Worm (Caenorhabditis elegans): ENCODE data around the gene plc-1.

plc-1 gene

DNA sequence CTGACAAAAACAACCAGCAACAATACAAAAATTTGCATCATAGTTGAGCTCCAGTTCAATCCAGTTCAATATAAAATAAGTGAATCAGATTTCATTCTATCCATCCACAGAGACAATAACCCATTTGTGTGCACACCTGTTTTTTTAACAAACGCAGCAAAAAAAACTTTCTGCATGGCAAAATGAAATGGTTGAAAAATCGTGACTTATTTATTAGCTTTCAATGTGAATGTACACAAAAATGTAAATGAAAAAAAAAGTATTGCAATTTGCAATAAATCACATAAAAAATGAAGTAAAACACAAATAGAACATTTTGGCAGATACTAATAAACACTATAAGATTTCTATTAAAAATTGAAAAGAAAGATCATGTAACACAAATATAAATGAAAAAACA lies 43.8 kb downstream of the plc-1 start, which contains the start of gene T05A10.6 (continued):
- TF ChIP-seq lsl-1 (GFP tag; optimal IDR thresholded peaks at IDR 0.05) = no peak
- no peak for TF ChIP-seq cebp-1 (GFP tag; IDR thresholded peaks at IDR 0.05)
- no peak for TF ChIP-seq cebp-1 (tag; optimal IDR thresholded peaks at IDR 0.05)

DNA sequence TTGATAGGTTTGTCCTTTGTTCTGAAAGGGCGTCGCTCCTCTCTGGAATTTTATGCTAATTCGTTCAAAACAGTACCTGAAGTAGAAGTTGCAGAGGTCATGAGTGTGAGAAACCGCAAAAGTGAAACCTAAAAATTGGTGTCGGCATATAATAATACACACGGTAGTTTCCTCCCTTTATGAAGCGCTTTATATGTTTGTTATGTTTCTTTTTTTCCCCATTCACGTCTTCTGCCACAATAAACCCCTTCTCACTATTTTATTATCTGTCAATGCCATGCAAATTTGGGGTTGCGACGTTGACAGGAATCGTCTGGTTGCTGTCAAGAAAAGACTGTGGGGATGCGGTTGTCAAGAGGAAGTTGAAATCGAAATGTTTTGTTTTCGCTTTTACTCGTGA lies 46.0 kb downstream of the plc-1 start, which contains the start of gene vap-2:
vap-2 (minus strand) TSS at position 101 of the 400 bp plus-strand sequence.
- TF ChIP-seq ztf-22 (GFP tag; optimal IDR thresholded peaks at IDR 0.05) (no peak), dpff-1 (tag; optimal IDR thresholded peaks at IDR 0.05) (no peak), K11D2.4 (GFP tag; IDR thresholded peaks at IDR 0.05) (no peak), chd-7 (tag; optimal IDR thresholded peaks at IDR 0.05) (no peak), ama-1 (optimal IDR thresholded peaks at IDR 0.05) (no peak), ama-1 (GFP tag; optimal IDR thresholded peaks at IDR 0.05) (no peak), cebp-2 (GFP tag; IDR thresholded peaks at IDR 0.05) (no peak), rcor-1 (GFP tag; IDR thresholded peaks at IDR 0.05) (no peak), ets-4 (GFP tag; optimal IDR thresholded peaks at IDR 0.05) (no peak), efl-1 (GFP tag; optimal IDR thresholded peaks at IDR 0.05) (no peak), lin-54 (GFP tag; optimal IDR thresholded peaks at IDR 0.05) (no peak), B0261.1 (tag; optimal IDR thresholded peaks at IDR 0.05) (no peak)

DNA sequence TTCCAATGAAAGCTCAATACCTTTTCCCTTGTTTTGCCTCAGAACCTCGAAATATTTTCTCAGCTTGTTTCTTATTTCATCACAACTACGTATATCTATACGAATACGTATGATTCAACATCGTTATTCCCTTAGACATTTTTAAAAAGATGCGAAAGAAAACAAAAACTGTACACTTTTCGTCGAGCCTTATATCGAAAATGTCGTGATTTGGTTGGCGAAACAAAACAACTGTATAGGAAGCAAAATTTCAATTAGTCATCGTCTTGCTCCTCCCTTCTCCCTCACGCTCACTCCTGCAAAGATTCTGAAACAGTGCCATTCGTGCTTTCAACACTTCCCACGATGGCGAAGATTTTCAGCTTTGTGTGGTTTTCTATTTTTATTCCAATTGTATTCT lies 51.2 kb downstream of the plc-1 start, which contains the start of gene ttr-14:
ttr-14 (plus strand) TSS at position 301 of the 400 bp plus-strand sequence.
- no peak for TF ChIP-seq F57A8.1 (GFP tag; optimal IDR thresholded peaks at IDR 0.05)
- no peak for TF ChIP-seq madf-3 (GFP tag; IDR thresholded peaks at IDR 0.05)
- no peak for TF ChIP-seq xnd-1 (tag; optimal IDR thresholded peaks at IDR 0.05)
- no peak for TF ChIP-seq Y79H2A.3 (GFP tag; conservative IDR thresholded peaks at IDR 0.05)
- no peak for TF ChIP-seq sptf-2 (GFP tag; optimal IDR thresholded peaks at IDR 0.05)
- TF ChIP-seq attf-5 (GFP tag; optimal IDR thresholded peaks at IDR 0.05) = no peak
- no peak for TF ChIP-seq lsy-27 (tag; optimal IDR thresholded peaks at IDR 0.05; ENCODE audit: borderline replicate concordance, insufficient read depth)
- TF ChIP-seq nhr-90 (tag; optimal IDR thresholded peaks at IDR 0.05) = no peak
- TF ChIP-seq hrde-1 (tag; optimal IDR thresholded peaks at IDR 0.05; ENCODE audit: borderline replicate concordance) = no peak
- TF ChIP-seq F49E8.2 (tag; optimal IDR thresholded peaks at IDR 0.05; ENCODE audit: insufficient read depth) = no peak
- TF ChIP-seq egl-44 (GFP tag; IDR thresholded peaks at IDR 0.05) = no peak
- no peak for TF ChIP-seq snpc-1.1 (tag; optimal IDR thresholded peaks at IDR 0.05; ENCODE audit: insufficient read depth)
- TF ChIP-seq ceh-79 (tag; optimal IDR thresholded peaks at IDR 0.05) = no peak
- TF ChIP-seq ceh-58 (GFP tag; IDR thresholded peaks at IDR 0.05) = no peak
- TF ChIP-seq lin-35 (GFP tag; optimal IDR thresholded peaks at IDR 0.05) = no peak

DNA sequence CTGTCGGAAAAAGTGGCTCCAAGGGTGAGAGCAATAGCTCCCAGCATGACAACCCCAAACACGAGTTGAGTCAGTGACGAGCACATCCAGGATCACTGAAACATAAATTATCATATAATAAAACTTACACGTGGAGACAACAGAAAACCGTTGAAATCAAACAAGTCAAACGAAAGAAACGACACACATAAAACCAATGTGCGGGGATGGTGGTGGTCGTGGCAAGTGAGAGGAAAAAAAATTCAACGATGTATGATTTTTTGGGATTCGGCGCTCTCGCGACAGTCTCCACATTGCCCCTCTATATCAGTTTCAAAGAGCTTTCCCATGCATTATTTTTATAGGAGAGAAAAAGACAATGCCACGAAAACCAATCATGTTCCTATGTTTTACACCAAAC lies 54.6 kb downstream of the plc-1 start, which contains the start of gene clc-4:
clc-4 (minus strand) TSS at position 101 of the 400 bp plus-strand sequence.
- TF ChIP-seq K12H6.12 (tag; optimal IDR thresholded peaks at IDR 0.05) (no peak), nfya-1 (tag; optimal IDR thresholded peaks at IDR 0.05; ENCODE audit: borderline replicate concordance, insufficient read depth) (no peak), hmg-20 (GFP tag; IDR thresholded peaks at IDR 0.05) (no peak), madf-3 (GFP tag; IDR thresholded peaks at IDR 0.05) (no peak), mel-28 (tag; optimal IDR thresholded peaks at IDR 0.05; ENCODE audit: borderline replicate concordance) (no peak), B0035.1 (tag; optimal IDR thresholded peaks at IDR 0.05) (no peak), B0336.3 (GFP tag; IDR thresholded peaks at IDR 0.05) (no peak), egrh-3 (GFP tag; IDR thresholded peaks at IDR 0.05) (no peak), madf-8 (GFP tag; conservative IDR thresholded peaks at IDR 0.05) (no peak), Y95B8A.8 (GFP tag; IDR thresholded peaks at IDR 0.05) (no peak), nfya-2 (GFP tag; IDR thresholded peaks at IDR 0.05) (no peak), unc-62 (GFP tag; optimal IDR thresholded peaks at IDR 0.05) (no peak), tbx-9 (tag; optimal IDR thresholded peaks at IDR 0.05; ENCODE audit: borderline replicate concordance) (no peak), mxl-1 (tag; optimal IDR thresholded peaks at IDR 0.05) (no peak), aptf-2 (GFP tag; conservative IDR thresholded peaks at IDR 0.05) (no peak)
